Worm (Caenorhabditis elegans): ENCODE data around the gene srg-48.

DNA sequence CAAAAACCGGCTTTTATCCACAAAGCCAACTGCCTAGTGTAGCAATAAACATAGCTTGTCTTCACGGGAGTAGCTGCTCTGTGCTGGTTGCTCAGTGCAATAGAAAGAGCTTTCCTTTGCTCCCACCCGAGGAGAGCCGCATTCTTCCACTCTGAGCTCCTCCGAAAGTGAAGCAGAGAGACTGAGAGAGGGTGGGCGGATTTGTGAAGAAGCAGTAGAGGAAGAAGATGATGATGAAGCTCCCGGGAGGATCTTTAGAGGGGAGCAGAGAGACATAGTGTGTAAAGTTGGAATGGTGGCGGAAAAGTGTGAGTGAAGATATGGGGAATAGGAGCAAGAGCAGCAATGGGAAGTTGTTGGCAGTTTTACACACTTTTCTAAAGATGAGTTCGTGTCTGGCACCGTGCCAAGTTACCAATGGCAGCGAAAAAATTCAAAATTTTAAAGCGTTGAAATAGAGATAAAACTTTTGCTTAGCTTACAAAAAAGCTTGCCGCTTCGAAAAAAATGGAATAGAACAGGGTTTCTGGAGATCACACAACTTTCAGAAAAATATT, 26.4 kb downstream of the srg-48 start, which contains the start of gene ZC477.4:
- no peak for TF ChIP-seq lin-35 (GFP tag; optimal IDR thresholded peaks at IDR 0.05)
- TF ChIP-seq sptf-2 (GFP tag; optimal IDR thresholded peaks at IDR 0.05): no peak
- no peak for TF ChIP-seq zim-3 (tag; optimal IDR thresholded peaks at IDR 0.05)
- TF ChIP-seq sdz-38 (tag; optimal IDR thresholded peaks at IDR 0.05): no peak
- TF ChIP-seq lsy-27 (tag; optimal IDR thresholded peaks at IDR 0.05; ENCODE audit: borderline replicate concordance, insufficient read depth): no peak
- no peak for TF ChIP-seq nhr-27 (tag; optimal IDR thresholded peaks at IDR 0.05)
- TF ChIP-seq cebp-2 (GFP tag; IDR thresholded peaks at IDR 0.05): no peak
- no peak for TF ChIP-seq ceh-100 (GFP tag; IDR thresholded peaks at IDR 0.05)
- TF ChIP-seq unc-130 (GFP tag; optimal IDR thresholded peaks at IDR 0.05): no peak
- TF ChIP-seq snpc-4 (GFP tag; optimal IDR thresholded peaks at IDR 0.05): no peak
- no peak for TF ChIP-seq snpc-4 (tag; optimal IDR thresholded peaks at IDR 0.05)
- no peak for TF ChIP-seq F57A8.1 (GFP tag; optimal IDR thresholded peaks at IDR 0.05)
- no peak for TF ChIP-seq mel-28 (tag; optimal IDR thresholded peaks at IDR 0.05; ENCODE audit: borderline replicate concordance)
- no peak for TF ChIP-seq rpc-1 (optimal IDR thresholded peaks at IDR 0.05)
- TF ChIP-seq rpc-1 (tag; optimal IDR thresholded peaks at IDR 0.05): no peak
- TF ChIP-seq C06A6.2 (GFP tag; conservative IDR thresholded peaks at IDR 0.05): no peak

All from whole organism, young adult.